Worm (Caenorhabditis elegans) whole organism, L2 larva: ENCODE results near the gene H01M10.2.
A peak's percentile ranks its signal among the peaks of the same experiment; 100 is the strongest.

Experiments
- C34F6.9 ChIP-seq: fragments of 150-350 bp; optimal IDR thresholded peaks from 2 replicates; lab custom pipeline; 2014; ENCODE audit warnings: missing biosample characterization, missing genetic modification characterization
- F13H6.1 ChIP-seq: sonication (generic microtip); optimal IDR thresholded peaks from 2 replicates; lab custom pipeline; 2016; ENCODE audit warnings: missing genetic modification characterization, missing compliant biosample characterization
- R02D3.7 ChIP-seq: fragments of 150-350 bp; optimal IDR thresholded peaks from 2 replicates; lab custom pipeline; 2014; ENCODE audit warnings: missing biosample characterization, missing genetic modification characterization
- Y55F3AM.14 ChIP-seq: fragments of 200-800 bp; sonication (Bioruptor generic); optimal IDR thresholded peaks from 2 replicates; lab custom pipeline; 2018; ENCODE audit warnings: mild to moderate bottlenecking, missing genetic modification characterization, missing compliant biosample characterization
- ZK546.5 ChIP-seq: sonication (generic microtip); optimal IDR thresholded peaks from 2 replicates; lab custom pipeline; 2017; ENCODE audit warnings: missing biosample characterization, missing genetic modification characterization
- alr-1 ChIP-seq: fragments of 150-350 bp; optimal IDR thresholded peaks from 2 replicates; lab custom pipeline; 2014; ENCODE audit warnings: missing biosample characterization, missing genetic modification characterization
- aly-2 ChIP-seq: fragments of 150-350 bp; optimal IDR thresholded peaks from 2 replicates; lab custom pipeline; 2014; ENCODE audit warnings: missing biosample characterization, missing genetic modification characterization
- ama-1 ChIP-seq: fragments of 150-350 bp; optimal IDR thresholded peaks from 2 replicates; lab custom pipeline; 2018; ENCODE audit warnings: inconsistent platforms
- blmp-1 ChIP-seq: sonication (generic microtip); optimal IDR thresholded peaks from 2 replicates; lab custom pipeline; 2017; ENCODE audit warnings: missing genetic modification characterization, mild to moderate bottlenecking, missing compliant biosample characterization, antibody characterized with exemption, moderate library complexity; ENCODE audit not compliant: insufficient read depth
- ceh-16 ChIP-seq: fragments of 150-350 bp; optimal IDR thresholded peaks from 2 replicates; lab custom pipeline; 2014; ENCODE audit warnings: missing biosample characterization, missing genetic modification characterization
- crh-2 ChIP-seq: sonication (generic microtip); optimal IDR thresholded peaks from 2 replicates; lab custom pipeline; 2017; ENCODE audit warnings: missing biosample characterization, missing genetic modification characterization
- egl-27 ChIP-seq: sonication (generic microtip); optimal IDR thresholded peaks from 3 replicates; lab custom pipeline; 2017; ENCODE audit warnings: missing biosample characterization, missing genetic modification reagents, missing genetic modification characterization
- elt-1 ChIP-seq: fragments of 150-350 bp; optimal IDR thresholded peaks from 2 replicates; lab custom pipeline; 2014; ENCODE audit warnings: missing biosample characterization, missing genetic modification characterization
- elt-3 ChIP-seq: sonication (generic microtip); optimal IDR thresholded peaks from 2 replicates; lab custom pipeline; 2017; ENCODE audit warnings: missing biosample characterization, missing genetic modification characterization
- fos-1 ChIP-seq: fragments of 150-350 bp; optimal IDR thresholded peaks from 2 replicates; lab custom pipeline; 2014; ENCODE audit warnings: missing biosample characterization, missing genetic modification characterization
- lin-11 ChIP-seq: fragments of 150-350 bp; sonication (generic microtip); optimal IDR thresholded peaks from 2 replicates; lab custom pipeline; 2014; ENCODE audit warnings: missing biosample characterization, missing genetic modification characterization, inconsistent platforms, mixed read lengths
- lin-13 ChIP-seq: fragments of 150-350 bp; optimal IDR thresholded peaks from 2 replicates; lab custom pipeline; 2014; ENCODE audit warnings: missing biosample characterization, missing genetic modification reagents, missing genetic modification characterization
- lin-39 ChIP-seq: fragments of 150-350 bp; optimal IDR thresholded peaks from 2 replicates; lab custom pipeline; 2014; ENCODE audit warnings: missing biosample characterization, missing genetic modification reagents, missing genetic modification characterization
- lsy-2 ChIP-seq, 2 experiments: fragments of 150-350 bp in 1 of 2; sonication (generic microtip) in 1 of 2; optimal IDR thresholded peaks; 2 replicates each; lab custom pipeline; 2014 to 2017; ENCODE audit warnings: missing biosample characterization in 2 of 2, missing genetic modification characterization in 2 of 2
- mab-5 ChIP-seq: fragments of 150-350 bp; optimal IDR thresholded peaks from 2 replicates; lab custom pipeline; 2014; ENCODE audit warnings: missing biosample characterization, missing genetic modification characterization
- mbf-1 ChIP-seq: sonication (generic microtip); optimal IDR thresholded peaks from 2 replicates; lab custom pipeline; 2017; ENCODE audit warnings: missing biosample characterization, missing genetic modification characterization
- mdl-1 ChIP-seq, 2 experiments: fragments of 150-350 bp in 1 of 2; sonication (generic microtip) in 1 of 2; optimal IDR thresholded peaks; 2 replicates each; lab custom pipeline; 2017; ENCODE audit warnings: missing biosample characterization in 2 of 2, missing genetic modification characterization in 2 of 2
- nhr-10 ChIP-seq: sonication (generic microtip); optimal IDR thresholded peaks from 2 replicates; lab custom pipeline; 2017; ENCODE audit warnings: missing biosample characterization, missing genetic modification characterization
- nhr-11 ChIP-seq: fragments of 150-350 bp; optimal IDR thresholded peaks from 2 replicates; lab custom pipeline; 2014; ENCODE audit warnings: missing biosample characterization, missing genetic modification characterization
- nhr-12 ChIP-seq: fragments of 150-350 bp; optimal IDR thresholded peaks from 2 replicates; lab custom pipeline; 2014; ENCODE audit warnings: missing biosample characterization, missing genetic modification characterization
- nhr-129 ChIP-seq: fragments of 150-350 bp; optimal IDR thresholded peaks from 2 replicates; lab custom pipeline; 2014; ENCODE audit warnings: missing biosample characterization, missing genetic modification characterization
- nhr-21 ChIP-seq: fragments of 150-350 bp; optimal IDR thresholded peaks from 2 replicates; lab custom pipeline; 2014; ENCODE audit warnings: missing biosample characterization, missing genetic modification characterization
- nhr-23 ChIP-seq: fragments of 150-350 bp; optimal IDR thresholded peaks from 2 replicates; lab custom pipeline; 2014; ENCODE audit warnings: missing biosample characterization, missing genetic modification reagents, missing genetic modification characterization
- nhr-237 ChIP-seq: fragments of 150-350 bp; optimal IDR thresholded peaks from 2 replicates; lab custom pipeline; 2014; ENCODE audit warnings: missing biosample characterization, missing genetic modification characterization
- nhr-25 ChIP-seq: fragments of 150-350 bp; sonication (generic microtip); optimal IDR thresholded peaks from 3 replicates; lab custom pipeline; 2014; ENCODE audit warnings: missing biosample characterization, missing genetic modification characterization
- nhr-6 ChIP-seq: fragments of 150-350 bp; optimal IDR thresholded peaks from 2 replicates; lab custom pipeline; 2014; ENCODE audit warnings: missing biosample characterization, missing genetic modification characterization
- nhr-77 ChIP-seq: fragments of 150-350 bp; optimal IDR thresholded peaks from 2 replicates; lab custom pipeline; 2014; ENCODE audit warnings: missing biosample characterization, missing genetic modification characterization
- peb-1 ChIP-seq: fragments of 150-350 bp; optimal IDR thresholded peaks from 2 replicates; lab custom pipeline; 2014; ENCODE audit warnings: missing biosample characterization, missing genetic modification characterization
- sem-4 ChIP-seq: fragments of 150-350 bp; optimal IDR thresholded peaks from 2 replicates; lab custom pipeline; 2014; ENCODE audit warnings: missing biosample characterization, missing genetic modification reagents, missing genetic modification characterization
- skn-1 ChIP-seq: sonication (generic microtip); optimal IDR thresholded peaks from 2 replicates; lab custom pipeline; 2017; ENCODE audit warnings: missing biosample characterization, missing genetic modification characterization
- sma-3 ChIP-seq: sonication (generic microtip); optimal IDR thresholded peaks from 2 replicates; lab custom pipeline; 2016; ENCODE audit warnings: missing genetic modification reagents, missing genetic modification characterization, missing compliant biosample characterization
- sma-9 ChIP-seq, 2 experiments: fragments of 150-350 bp in 1 of 2; sonication (generic microtip) in 1 of 2; optimal IDR thresholded peaks; 2 replicates each; lab custom pipeline; 2014 to 2016; ENCODE audit warnings: missing genetic modification characterization in 2 of 2, mild to moderate bottlenecking in 1 of 2, missing biosample characterization in 1 of 2, missing compliant biosample characterization in 1 of 2, missing genetic modification reagents in 1 of 2, moderate library complexity in 1 of 2
- snpc-4 ChIP-seq: fragments of 150-350 bp; optimal IDR thresholded peaks from 2 replicates; lab custom pipeline; 2014; ENCODE audit warnings: missing biosample characterization, missing genetic modification characterization
- unc-39 ChIP-seq: fragments of 150-350 bp; optimal IDR thresholded peaks from 2 replicates; lab custom pipeline; 2014; ENCODE audit warnings: missing biosample characterization, missing genetic modification characterization
- unc-55 ChIP-seq: fragments of 150-350 bp; sonication (generic microtip); optimal IDR thresholded peaks from 3 replicates; lab custom pipeline; 2014; ENCODE audit warnings: missing biosample characterization, missing genetic modification reagents, missing genetic modification characterization
- zag-1 ChIP-seq: fragments of 150-350 bp; optimal IDR thresholded peaks from 2 replicates; lab custom pipeline; 2014; ENCODE audit warnings: missing biosample characterization, missing genetic modification characterization
- ztf-1 ChIP-seq: fragments of 200-800 bp; sonication (Bioruptor generic); conservative IDR thresholded peaks from 2 replicates; pipeline ENCODE4 v1.3.6; 2022; ENCODE audit warnings: missing genetic modification characterization, missing compliant biosample characterization
- ztf-11 ChIP-seq: sonication (generic microtip); optimal IDR thresholded peaks from 2 replicates; lab custom pipeline; 2017; ENCODE audit warnings: missing biosample characterization, missing genetic modification characterization
- ztf-4 ChIP-seq: fragments of 150-350 bp; optimal IDR thresholded peaks from 2 replicates; lab custom pipeline; 2014; ENCODE audit warnings: missing biosample characterization, missing genetic modification characterization

The H01M10.2 gene

DNA sequence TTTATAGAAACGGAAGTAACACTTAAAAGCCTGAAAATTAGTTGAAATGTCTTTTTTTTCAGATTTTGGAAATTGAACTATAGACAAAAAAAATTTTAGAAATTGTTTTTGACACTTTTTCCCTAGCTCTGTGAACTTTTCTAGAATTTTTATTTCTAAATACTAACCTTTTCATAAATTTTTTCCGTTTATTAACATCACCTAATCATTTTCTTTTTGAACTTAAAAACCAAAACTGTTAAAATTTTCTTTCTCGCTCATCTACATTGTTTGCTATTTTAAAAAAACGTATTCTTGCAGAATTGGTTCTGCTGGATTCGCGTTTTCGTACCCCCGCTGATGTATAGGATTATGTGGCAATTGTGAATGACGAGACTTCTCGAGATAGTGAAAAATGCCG lies 8.1 kb upstream of the H01M10.2 start, which contains the start of the genes nhr-40 and T03G6.7:
Gene nhr-40 (plus strand): TSS at position 301 of the 400 bp plus-strand sequence.
Gene T03G6.7 (plus strand): TSS at position 337 of the 400 bp plus-strand sequence.
- TF ChIP-seq lin-11 (tag; lab: Kevin White, UChicago) (no peak), C34F6.9 (tag; lab: Kevin White, UChicago) (no peak), Y55F3AM.14 (GFP tag; lab: Kevin White, UChicago) (no peak), alr-1 (tag; lab: Kevin White, UChicago) (no peak), fos-1 (tag; lab: Kevin White, UChicago) (no peak), blmp-1 (tag; lab: Kevin White, UChicago) (no peak), ztf-11 (tag; lab: Kevin White, UChicago) (no peak), elt-3 (tag; lab: Kevin White, UChicago) (no peak), ZK546.5 (tag; lab: Kevin White, UChicago) (no peak), nhr-129 (tag; lab: Kevin White, UChicago) (no peak)

DNA sequence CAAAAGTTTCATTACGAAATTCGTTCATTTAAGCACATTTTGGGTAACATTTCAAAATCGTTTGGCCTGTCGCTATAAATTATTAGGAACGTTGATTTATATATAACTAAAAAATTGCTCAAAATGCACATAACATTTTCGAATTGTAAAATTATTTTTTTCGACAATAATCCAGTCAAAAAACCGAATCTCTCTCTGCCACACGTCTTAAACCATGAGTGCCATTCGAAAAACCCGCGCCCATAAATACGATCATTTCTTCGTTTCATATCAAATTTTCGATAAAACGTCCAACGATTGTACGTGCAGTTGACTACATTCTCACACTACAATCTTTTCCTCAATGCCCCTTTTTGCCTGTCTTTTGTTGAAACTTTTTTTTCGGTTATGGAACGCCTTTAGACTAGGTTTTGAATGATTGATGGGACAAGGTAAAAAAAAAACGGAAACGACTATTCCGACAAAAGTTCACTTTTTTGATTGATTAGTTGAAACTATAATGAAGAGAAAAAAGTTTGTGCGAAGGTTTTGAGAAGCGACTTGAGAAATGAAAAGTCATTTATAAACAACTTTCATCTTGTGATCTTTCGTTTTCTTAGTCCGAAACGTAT lies 7.2 kb upstream of the H01M10.2 start:
- no peak for TF ChIP-seq mbf-1 (tag; lab: Kevin White, UChicago)
- TF ChIP-seq ztf-4 (tag; lab: Kevin White, UChicago), result no peak
- TF ChIP-seq snpc-4, result no peak
- no peak for TF ChIP-seq nhr-237 (tag; lab: Kevin White, UChicago)
- TF ChIP-seq crh-2 (tag; lab: Kevin White, UChicago), result peak; percentile 28
- no peak for TF ChIP-seq nhr-12 (tag; lab: Kevin White, UChicago)
- no peak for TF ChIP-seq R02D3.7 (tag; lab: Kevin White, UChicago)
- TF ChIP-seq lin-39 (tag; lab: Kevin White, UChicago), result no peak
- TF ChIP-seq C34F6.9 (tag; lab: Kevin White, UChicago), result no peak
- TF ChIP-seq lin-13 (GFP tag; lab: Kevin White, UChicago), result no peak
- no peak for TF ChIP-seq unc-55 (GFP tag; lab: Kevin White, UChicago)
- TF ChIP-seq sma-9 (GFP tag; optimal IDR thresholded peaks at IDR 0.05; lab: Kevin White, UChicago), result peak; percentile 23
- TF ChIP-seq sma-9 (tag; optimal IDR thresholded peaks at IDR 0.05; lab: Kevin White, UChicago), result no peak
- TF ChIP-seq F13H6.1 (tag; lab: Kevin White, UChicago), result no peak
- no peak for TF ChIP-seq nhr-77 (tag; lab: Kevin White, UChicago)
- TF ChIP-seq nhr-23, result no peak
- no peak for TF ChIP-seq mab-5
- no peak for TF ChIP-seq unc-39
- TF ChIP-seq ceh-16, result no peak
- peak; percentile 70 for TF ChIP-seq ama-1 (lab: Kevin White, UChicago)
- TF ChIP-seq ZK546.5 (tag; lab: Kevin White, UChicago), result no peak
- TF ChIP-seq zag-1, result no peak
- TF ChIP-seq nhr-6 (tag; lab: Kevin White, UChicago), result no peak
- no peak for TF ChIP-seq ztf-1 (GFP tag; lab: Robert Waterston, UW)
- no peak for TF ChIP-seq elt-3 (tag; lab: Kevin White, UChicago)
- TF ChIP-seq peb-1 (tag; lab: Kevin White, UChicago), result no peak
- TF ChIP-seq mdl-1 (tag; optimal IDR thresholded peaks at IDR 0.05; lab: Kevin White, UChicago), result no peak
- TF ChIP-seq Y55F3AM.14 (GFP tag; lab: Kevin White, UChicago), result no peak
- no peak for TF ChIP-seq nhr-21 (tag; lab: Kevin White, UChicago)
- TF ChIP-seq ztf-11 (tag; lab: Kevin White, UChicago), result no peak
- no peak for TF ChIP-seq sem-4 (tag; lab: Kevin White, UChicago)
- TF ChIP-seq skn-1 (tag; lab: Kevin White, UChicago), result no peak
- TF ChIP-seq fos-1 (tag; lab: Kevin White, UChicago), result no peak
- TF ChIP-seq nhr-129 (tag; lab: Kevin White, UChicago), result peak; percentile 27

DNA sequence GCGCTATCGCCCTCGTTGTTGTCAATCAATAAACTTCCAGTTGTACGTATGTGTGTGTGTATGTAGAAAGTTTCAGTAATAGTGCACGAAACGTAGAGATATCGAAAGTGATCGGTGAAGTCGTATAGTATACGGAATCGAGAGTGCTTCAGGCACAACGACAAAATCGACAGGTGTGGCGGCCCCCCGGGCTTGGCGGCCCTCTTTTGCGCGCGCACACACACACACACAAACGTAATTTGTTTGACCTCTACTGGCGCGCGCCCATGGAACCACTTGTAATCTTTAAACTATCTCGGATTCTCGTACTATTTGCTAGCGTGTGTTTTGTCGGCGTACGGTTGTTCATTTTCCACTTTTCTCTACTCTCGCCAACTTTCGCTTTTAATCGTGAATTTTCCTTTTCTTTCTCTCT lies 6.0 kb upstream of the H01M10.2 start:
- TF ChIP-seq nhr-12 (tag; lab: Kevin White, UChicago) (no peak), F13H6.1 (tag; lab: Kevin White, UChicago) (peak; percentile 93), sma-3 (GFP tag; lab: Kevin White, UChicago) (peak; percentile 65), nhr-77 (tag; lab: Kevin White, UChicago) (no peak), elt-1 (tag; lab: Kevin White, UChicago) (no peak), nhr-129 (tag; lab: Kevin White, UChicago) (peak; percentile 61), egl-27 (tag; lab: Kevin White, UChicago) (peak; percentile 18), nhr-237 (tag; lab: Kevin White, UChicago) (no peak), zag-1 (no peak), ZK546.5 (tag; lab: Kevin White, UChicago) (no peak), ceh-16 (peak; percentile 82), nhr-21 (tag; lab: Kevin White, UChicago) (peak; percentile 43), mdl-1 (tag; optimal IDR thresholded peaks at IDR 0.05; lab: Kevin White, UChicago) (no peak), nhr-10 (no peak), nhr-25 (peak; percentile 88), Y55F3AM.14 (GFP tag; lab: Kevin White, UChicago) (no peak), ztf-1 (GFP tag; lab: Robert Waterston, UW) (no peak), elt-3 (tag; lab: Kevin White, UChicago) (no peak), snpc-4 (peak; percentile 23), nhr-23 (no peak), mbf-1 (tag; lab: Kevin White, UChicago) (no peak), nhr-11 (no peak), lsy-2 (tag; optimal IDR thresholded peaks at IDR 0.05; lab: Kevin White, UChicago) (peak in 1 of 2 experiments; percentile 51), aly-2 (no peak), ztf-4 (tag; lab: Kevin White, UChicago) (no peak), skn-1 (tag; lab: Kevin White, UChicago) (no peak), blmp-1 (tag; lab: Kevin White, UChicago) (peak; percentile 90), lin-13 (GFP tag; lab: Kevin White, UChicago) (no peak), C34F6.9 (tag; lab: Kevin White, UChicago) (peak; percentile 3), R02D3.7 (tag; lab: Kevin White, UChicago) (no peak), peb-1 (tag; lab: Kevin White, UChicago) (no peak)
